Fruit fly (Drosophila melanogaster): ENCODE data around the gene Der-1.

Der-1 gene

dm6 chr2L:1987434-1988191, 13.9 kb downstream of the Der-1 start, which contains the start of gene Got2 (continued):
- TF ChIP-seq Ptx1 (GFP tag; IDR thresholded peaks at IDR 0.05) (peak; percentile 44; the same call in 1 of the 2 replicates), CG17186 (GFP tag; optimal IDR thresholded peaks at IDR 0.05) (no peak), Mes4 (GFP tag; optimal IDR thresholded peaks at IDR 0.05) (no peak), vfl (GFP tag; optimal IDR thresholded peaks at IDR 0.05) (peak; percentile 5), Rfx (GFP tag; IDR thresholded peaks at IDR 0.05) (peak; percentile 65), CG4730 (GFP tag; IDR thresholded peaks at IDR 0.05) (no peak), stc (GFP tag; IDR thresholded peaks at IDR 0.05) (no peak), knrl (GFP tag; IDR thresholded peaks at IDR 0.05; ENCODE audit: partially characterized antibody) (peak; percentile 85), dati (GFP tag; IDR thresholded peaks at IDR 0.05) (no peak), amos (GFP tag; IDR thresholded peaks at IDR 0.05; ENCODE audit: partially characterized antibody) (peak; percentile 87), CG18599 (GFP tag; optimal IDR thresholded peaks at IDR 0.05) (peak; percentile 43), Sox102F (GFP tag; optimal IDR thresholded peaks at IDR 0.05) (peak; percentile 49), bbx (GFP tag; IDR thresholded peaks at IDR 0.05; ENCODE audit: partially characterized antibody) (peak; percentile 81), CTCF (GFP tag; optimal IDR thresholded peaks at IDR 0.05) (no peak), sens (GFP tag) (peak; percentile 24), CG5180 (GFP tag; optimal IDR thresholded peaks at IDR 0.05) (peak; percentile 95), CG6854 (GFP tag; optimal IDR thresholded peaks at IDR 0.05) (peak; percentile 13), CG18011 (GFP tag; optimal IDR thresholded peaks at IDR 0.05) (no peak), CG16813 (GFP tag; IDR thresholded peaks at IDR 0.05; ENCODE audit: partially characterized antibody) (peak; percentile 78), zfh2 (GFP tag; optimal IDR thresholded peaks at IDR 0.05) (peak; percentile 28), CG14860 (GFP tag; IDR thresholded peaks at IDR 0.05; ENCODE audit: partially characterized antibody) (peak; percentile 65), gem (tag; optimal IDR thresholded peaks at IDR 0.05) (peak; percentile 71), ssp (GFP tag; IDR thresholded peaks at IDR 0.05) (no peak), vnd (GFP tag; IDR thresholded peaks at IDR 0.05; ENCODE audit: partially characterized antibody) (peak; percentile 78), CG12769 (tag; optimal IDR thresholded peaks at IDR 0.05) (peak; percentile 15), CkIIα-i1 (GFP tag; IDR thresholded peaks at IDR 0.05) (no peak), CG4707 (GFP tag; optimal IDR thresholded peaks at IDR 0.05) (no peak), Dad (GFP tag; optimal IDR thresholded peaks at IDR 0.05) (no peak), CG3726 (GFP tag; IDR thresholded peaks at IDR 0.05) (no peak), CG30403 (GFP tag; optimal IDR thresholded peaks at IDR 0.05) (peak; percentile 35), CG3995 (GFP tag; optimal IDR thresholded peaks at IDR 0.05) (no peak), sima (GFP tag; optimal IDR thresholded peaks at IDR 0.05) (no peak), lmd (GFP tag; IDR thresholded peaks at IDR 0.05) (peak; percentile 25; the same call in 1 of the 2 replicates), dimm (GFP tag; IDR thresholded peaks at IDR 0.05) (no peak), CG1832 (GFP tag; optimal IDR thresholded peaks at IDR 0.05) (peak; percentile 74), Hmr (GFP tag; optimal IDR thresholded peaks at IDR 0.05) (peak; percentile 70), odd (GFP tag; optimal IDR thresholded peaks at IDR 0.05) (no peak), al (GFP tag; IDR thresholded peaks at IDR 0.05) (0 out of 2 replicates have a peak, but pooled peaks have one; percentile 26), gt (GFP tag; IDR thresholded peaks at IDR 0.05) (no peak), insv (GFP tag; optimal IDR thresholded peaks at IDR 0.05) (no peak), CG5953 (GFP tag; IDR thresholded peaks at IDR 0.05) (no peak), CG9932 (GFP tag; IDR thresholded peaks at IDR 0.05) (peak; percentile 62), TFAM (GFP tag; optimal IDR thresholded peaks at IDR 0.05) (no peak), mirr (GFP tag; optimal IDR thresholded peaks at IDR 0.05) (no peak), nerfin-2 (GFP tag; IDR thresholded peaks at IDR 0.05; ENCODE audit: partially characterized antibody) (peak; percentile 67), prd (optimal IDR thresholded peaks at IDR 0.05) (no peak), prd (GFP tag; IDR thresholded peaks at IDR 0.05) (0 out of 3 replicates have a peak, but pooled peaks have one; percentile 32), Doc3 (GFP tag; IDR thresholded peaks at IDR 0.05; ENCODE audit: partially characterized antibody) (peak; percentile 79), CG12219 (GFP tag; optimal IDR thresholded peaks at IDR 0.05) (no peak), dmrt99B (tag; optimal IDR thresholded peaks at IDR 0.05) (peak; percentile 19)

All from whole organism, embryonic.